Fruit fly (Drosophila melanogaster) whole organism, embryonic: ENCODE results near the gene CG2794.
A peak's percentile ranks its signal among the peaks of the same experiment; 100 is the strongest.

ENCODE experiments used
- ATbp ChIP-seq: fragments of 200-800 bp; sonication (Bioruptor generic); optimal IDR thresholded peaks from 2 replicates; lab custom pipeline; 2017; ENCODE audit warnings: missing biosample characterization, mild to moderate bottlenecking, missing genetic modification characterization, missing genetic modification reagents
- Antp ChIP-seq: fragments of 200-800 bp; sonication (Bioruptor generic); optimal IDR thresholded peaks from 3 replicates; lab custom pipeline; 2016; ENCODE audit warnings: missing biosample characterization, missing genetic modification characterization
- Awh ChIP-seq: fragments of 200-800 bp; sonication (Bioruptor generic); IDR thresholded peaks from 2 replicates; pipeline ENCODE4, ENCODE4 v1.3.6; 2022; ENCODE audit warnings: missing biosample characterization, missing genetic modification characterization
- CG10147 ChIP-seq: fragments of 200-800 bp; sonication (Bioruptor generic); optimal IDR thresholded peaks from 2 replicates; lab custom pipeline; 2019; ENCODE audit warnings: missing biosample characterization, mild to moderate bottlenecking, missing genetic modification characterization, moderate library complexity
- CG10462 ChIP-seq: fragments of 200-800 bp; sonication (Bioruptor generic); optimal IDR thresholded peaks from 2 replicates; lab custom pipeline; 2016; ENCODE audit warnings: missing biosample characterization, missing genetic modification characterization
- CG10543 ChIP-seq: fragments of 200-800 bp; sonication (Bioruptor generic); optimal IDR thresholded peaks from 3 replicates; lab custom pipeline; 2017; ENCODE audit warnings: missing biosample characterization, mild to moderate bottlenecking, missing genetic modification characterization, moderate library complexity
- CG11695 ChIP-seq: fragments of 200-800 bp; sonication (Bioruptor generic); IDR thresholded peaks from 3 replicates; pipeline ENCODE4 v1.3.6; 2022; ENCODE audit warnings: missing biosample characterization, missing genetic modification characterization
- CG12236 ChIP-seq: fragments of 200-800 bp; sonication (Bioruptor generic); optimal IDR thresholded peaks from 2 replicates; lab custom pipeline; 2016; ENCODE audit warnings: missing biosample characterization, missing genetic modification characterization
- CG13424 ChIP-seq: fragments of 200-800 bp; sonication (Bioruptor generic); optimal IDR thresholded peaks from 2 replicates; lab custom pipeline; 2019; ENCODE audit warnings: missing biosample characterization, mild to moderate bottlenecking, missing genetic modification characterization, moderate library complexity
- CG15514 ChIP-seq: fragments of 200-800 bp; sonication (Bioruptor generic); optimal IDR thresholded peaks from 3 replicates; lab custom pipeline; 2017; ENCODE audit warnings: missing biosample characterization, missing genetic modification characterization, mild to moderate bottlenecking, moderate library complexity, missing genetic modification reagents
- CG2129 ChIP-seq: fragments of 200-800 bp; sonication (Bioruptor generic); IDR thresholded peaks from 2 replicates; pipeline ENCODE4 v1.3.6; 2022; ENCODE audit warnings: missing biosample characterization, missing genetic modification characterization; ENCODE audit not compliant: partially characterized antibody
- CG32532 ChIP-seq: fragments of 200-800 bp; sonication (Bioruptor generic); IDR thresholded peaks from 2 replicates; pipeline ENCODE4 v1.3.6; 2022; ENCODE audit warnings: missing biosample characterization, missing genetic modification characterization
- CG32772 ChIP-seq: fragments of 200-800 bp; sonication (Bioruptor generic); IDR thresholded peaks from 2 replicates; pipeline ENCODE4 v1.3.6; 2022; ENCODE audit warnings: missing biosample characterization, missing genetic modification characterization
- CG4617 ChIP-seq: fragments of 200-800 bp; sonication (Bioruptor generic); optimal IDR thresholded peaks from 3 replicates; lab custom pipeline; 2016; ENCODE audit warnings: missing biosample characterization, missing genetic modification characterization, borderline replicate concordance
- CG7963 ChIP-seq: fragments of 200-800 bp; sonication (Bioruptor generic); IDR thresholded peaks from 3 replicates; pipeline ENCODE4 v1.3.6; 2022; ENCODE audit warnings: missing biosample characterization, missing genetic modification characterization; ENCODE audit not compliant: partially characterized antibody
- CG8089 ChIP-seq: fragments of 200-800 bp; sonication (Bioruptor generic); optimal IDR thresholded peaks from 3 replicates; lab custom pipeline; 2016; ENCODE audit warnings: missing biosample characterization, missing genetic modification characterization
- CG8388 ChIP-seq: fragments of 200-800 bp; sonication (Bioruptor generic); optimal IDR thresholded peaks from 2 replicates; lab custom pipeline; 2019; ENCODE audit warnings: missing biosample characterization, mild to moderate bottlenecking, missing genetic modification characterization, moderate library complexity
- D19A ChIP-seq: fragments of 200-800 bp; optimal IDR thresholded peaks from 3 replicates; lab custom pipeline; 2019; ENCODE audit warnings: missing biosample characterization, mild to moderate bottlenecking, missing genetic modification characterization, moderate library complexity
- Deaf1 ChIP-seq: fragments of 200-800 bp; optimal IDR thresholded peaks from 3 replicates; lab custom pipeline; 2019; ENCODE audit warnings: missing biosample characterization, mild to moderate bottlenecking, missing genetic modification characterization, moderate library complexity
- Dek ChIP-seq: fragments of 200-800 bp; sonication (Bioruptor generic); optimal IDR thresholded peaks from 3 replicates; lab custom pipeline; 2019; ENCODE audit warnings: missing biosample characterization, mild to moderate bottlenecking, missing genetic modification characterization, moderate library complexity
- Dp ChIP-seq: fragments of 200-800 bp; sonication (Bioruptor generic); optimal IDR thresholded peaks from 2 replicates; lab custom pipeline; 2018; ENCODE audit warnings: missing biosample characterization, mild to moderate bottlenecking, missing genetic modification characterization, moderate library complexity
- HLHmδ ChIP-seq: fragments of 200-800 bp; sonication (Bioruptor generic); optimal IDR thresholded peaks from 2 replicates; lab custom pipeline; 2018; ENCODE audit warnings: missing biosample characterization, mild to moderate bottlenecking, missing genetic modification characterization, moderate library complexity
- Hey ChIP-seq: fragments of 200-800 bp; sonication (Bioruptor generic); optimal IDR thresholded peaks from 3 replicates; lab custom pipeline; 2018; ENCODE audit warnings: missing biosample characterization, mild to moderate bottlenecking, missing genetic modification characterization
- Hmr ChIP-seq: fragments of 200-800 bp; sonication (Bioruptor generic); optimal IDR thresholded peaks from 3 replicates; lab custom pipeline; 2017; ENCODE audit warnings: mild to moderate bottlenecking, missing biosample characterization, missing genetic modification reagents, missing genetic modification characterization
- NC2β ChIP-seq: fragments of 200-800 bp; sonication (Bioruptor generic); optimal IDR thresholded peaks from 2 replicates; lab custom pipeline; 2016; ENCODE audit warnings: missing biosample characterization, missing genetic modification characterization
- Nf-YB ChIP-seq: fragments of 200-800 bp; sonication (Bioruptor generic); optimal IDR thresholded peaks from 3 replicates; lab custom pipeline; 2019; ENCODE audit warnings: missing biosample characterization, mild to moderate bottlenecking, missing genetic modification characterization, moderate library complexity
- Opbp ChIP-seq: fragments of 200-800 bp; sonication (Bioruptor generic); IDR thresholded peaks from 3 replicates; pipeline ENCODE4 v1.3.6; 2022; ENCODE audit warnings: missing biosample characterization, missing genetic modification characterization; ENCODE audit not compliant: partially characterized antibody
- Ssrp ChIP-seq: fragments of 200-800 bp; sonication (Bioruptor generic); optimal IDR thresholded peaks from 2 replicates; lab custom pipeline; 2018; ENCODE audit warnings: missing biosample characterization, mild to moderate bottlenecking, missing genetic modification characterization, moderate library complexity
- bbx ChIP-seq: fragments of 200-800 bp; sonication (Bioruptor generic); IDR thresholded peaks from 2 replicates; pipeline ENCODE4 v1.3.6; 2022; ENCODE audit warnings: missing biosample characterization, missing genetic modification characterization; ENCODE audit not compliant: partially characterized antibody
- btn ChIP-seq: fragments of 200-800 bp; sonication (Bioruptor generic); optimal IDR thresholded peaks from 2 replicates; lab custom pipeline; 2016; ENCODE audit warnings: missing biosample characterization, missing genetic modification characterization
- chif ChIP-seq, 2 experiments: fragments of 200-800 bp; sonication (Bioruptor generic); optimal IDR thresholded peaks; 3 replicates each; lab custom pipeline; 2016; ENCODE audit warnings: missing biosample characterization in 2 of 2, missing genetic modification characterization in 2 of 2
- ham ChIP-seq: fragments of 200-800 bp; sonication (Bioruptor generic); IDR thresholded peaks from 2 replicates; pipeline ENCODE4 v1.3.6; 2022; ENCODE audit warnings: missing biosample characterization, missing genetic modification characterization
- inv ChIP-seq: fragments of 200-800 bp; sonication (Bioruptor generic); IDR thresholded peaks from 2 replicates; pipeline ENCODE4 v1.3.6; 2022; ENCODE audit warnings: missing biosample characterization, missing genetic modification characterization; ENCODE audit not compliant: partially characterized antibody
- jigr1 ChIP-seq: fragments of 200-800 bp; sonication (Bioruptor generic); IDR thresholded peaks from 3 replicates; pipeline ENCODE4 v1.3.6; 2022; ENCODE audit warnings: missing biosample characterization, missing genetic modification characterization
- mam ChIP-seq: fragments of 200-800 bp; sonication (Bioruptor generic); optimal IDR thresholded peaks from 3 replicates; lab custom pipeline; 2016; ENCODE audit warnings: missing biosample characterization, missing genetic modification characterization
- mld ChIP-seq: fragments of 200-800 bp; sonication (Bioruptor generic); IDR thresholded peaks from 3 replicates; pipeline ENCODE4 v1.3.6; 2022; ENCODE audit warnings: missing biosample characterization, missing genetic modification characterization; ENCODE audit not compliant: partially characterized antibody
- nau ChIP-seq: fragments of 200-800 bp; sonication (Bioruptor generic); optimal IDR thresholded peaks from 3 replicates; lab custom pipeline; 2017; ENCODE audit warnings: missing biosample characterization, mild to moderate bottlenecking, missing genetic modification characterization, missing genetic modification reagents
- nerfin-1 ChIP-seq: fragments of 200-800 bp; sonication (Bioruptor generic); optimal IDR thresholded peaks from 3 replicates; lab custom pipeline; 2019; ENCODE audit warnings: missing biosample characterization, mild to moderate bottlenecking, missing genetic modification characterization, moderate library complexity
- nerfin-2 ChIP-seq: fragments of 200-800 bp; sonication (Bioruptor generic); IDR thresholded peaks from 2 replicates; pipeline ENCODE4 v1.3.6; 2022; ENCODE audit warnings: missing biosample characterization, missing genetic modification characterization; ENCODE audit not compliant: partially characterized antibody
- pfk ChIP-seq: fragments of 200-800 bp; sonication (Bioruptor generic); optimal IDR thresholded peaks from 2 replicates; lab custom pipeline; 2018; ENCODE audit warnings: missing biosample characterization, mild to moderate bottlenecking, missing genetic modification characterization, moderate library complexity
- sna ChIP-seq: fragments of 200-800 bp; sonication (Bioruptor generic); IDR thresholded peaks from 2 replicates; pipeline ENCODE4 v1.3.6; 2022; ENCODE audit warnings: missing biosample characterization, missing genetic modification characterization; ENCODE audit not compliant: partially characterized antibody
- sr ChIP-seq: fragments of 200-800 bp; sonication (Bioruptor generic); IDR thresholded peaks from 3 replicates; pipeline ENCODE4 v1.3.6; 2022; ENCODE audit warnings: missing biosample characterization, missing genetic modification characterization
- tna ChIP-seq: fragments of 200-800 bp; sonication (Bioruptor generic); IDR thresholded peaks from 2 replicates; pipeline ENCODE4 v1.3.6; 2022; ENCODE audit warnings: missing biosample characterization, missing genetic modification characterization; ENCODE audit not compliant: partially characterized antibody
- ttk ChIP-seq: fragments of 200-800 bp; sonication (Bioruptor generic); IDR thresholded peaks from 2 replicates; pipeline ENCODE4 v2.1.2; 2022; ENCODE audit warnings: missing biosample characterization, missing genetic modification characterization
- vnd ChIP-seq: fragments of 200-800 bp; sonication (Bioruptor generic); IDR thresholded peaks from 3 replicates; pipeline ENCODE4 v1.3.6; 2022; ENCODE audit warnings: missing biosample characterization, missing genetic modification characterization; ENCODE audit not compliant: partially characterized antibody
- wek ChIP-seq: fragments of 200-800 bp; sonication (Bioruptor generic); optimal IDR thresholded peaks from 3 replicates; lab custom pipeline; 2018; ENCODE audit warnings: missing biosample characterization, mild to moderate bottlenecking, missing genetic modification characterization, moderate library complexity

CG2794 gene

DNA sequence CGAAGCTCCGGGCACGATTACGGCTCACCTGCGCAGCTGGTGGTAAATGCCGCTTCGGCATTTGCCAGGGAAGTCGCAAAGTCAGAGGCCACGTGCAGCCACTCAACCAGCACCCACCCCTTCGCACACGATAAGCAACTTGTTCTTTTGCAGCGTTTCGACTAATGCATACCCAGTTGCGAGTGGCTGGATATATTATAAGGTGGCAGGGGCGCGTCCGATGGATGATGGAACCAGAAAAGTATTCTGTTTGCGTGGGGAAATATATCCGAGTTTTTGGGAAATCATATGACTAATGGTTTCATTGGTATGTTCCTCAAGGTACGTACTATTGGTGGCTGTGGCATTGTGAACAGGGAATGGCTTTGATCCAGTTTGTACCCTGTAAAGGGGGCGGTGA is 14.3 kb upstream of the CG2794 start (continued):
- TF ChIP-seq ttk (GFP tag; lab: Robert Waterston, UW) (no peak), Awh (no peak), CG13424 (tag; lab: Kevin White, UChicago) (no peak), tna (GFP tag; lab: Robert Waterston, UW) (peak; percentile 46; the same call in 1 of the 2 replicates), CG32532 (GFP tag; lab: Robert Waterston, UW) (no peak), D19A (no peak), mam (GFP tag; lab: Kevin White, UChicago) (no peak), ham (GFP tag; lab: Robert Waterston, UW) (no peak), bbx (GFP tag; lab: Robert Waterston, UW) (peak; percentile 54; the same call in 1 of the 2 replicates), Dek (tag; lab: Kevin White, UChicago) (no peak), Ssrp (no peak), Hey (peak; percentile 90), Hmr (no peak), sna (GFP tag; lab: Robert Waterston, UW) (0 out of 2 replicates have a peak, but pooled peaks have one; percentile 41), CG10543 (GFP tag; lab: Kevin White, UChicago) (no peak), Deaf1 (tag; lab: Kevin White, UChicago) (no peak), btn (GFP tag; lab: Kevin White, UChicago) (no peak), nerfin-1 (peak; percentile 27), mld (GFP tag; lab: Robert Waterston, UW) (0 out of 3 replicates have a peak, but pooled peaks have one; percentile 40), CG12236 (GFP tag; lab: Kevin White, UChicago) (no peak), inv (GFP tag; lab: Robert Waterston, UW) (peak; percentile 36; the same call in 1 of the 2 replicates), HLHmδ (no peak), nerfin-2 (GFP tag; lab: Robert Waterston, UW) (peak; percentile 61; the same call in 1 of the 2 replicates), CG8089 (no peak), jigr1 (no peak), CG8388 (GFP tag; lab: Kevin White, UChicago) (no peak), CG11695 (GFP tag; lab: Robert Waterston, UW) (no peak), vnd (GFP tag; lab: Robert Waterston, UW) (peak; percentile 56; the same call in 1 of the 3 replicates), CG15514 (GFP tag; lab: Kevin White, UChicago) (no peak), wek (GFP tag; lab: Kevin White, UChicago) (no peak), sr (no peak), CG7963 (peak; percentile 77), chif (GFP tag; optimal IDR thresholded peaks at IDR 0.05; lab: Kevin White, UChicago) (no peak), Antp (GFP tag; lab: Kevin White, UChicago) (no peak), NC2β (no peak), Opbp (GFP tag; lab: Robert Waterston, UW) (peak; percentile 55; the same call in 1 of the 3 replicates), ATbp (no peak), Dp (GFP tag; lab: Kevin White, UChicago) (no peak), CG10147 (GFP tag; lab: Kevin White, UChicago) (no peak), CG4617 (GFP tag; lab: Kevin White, UChicago) (no peak), Nf-YB (GFP tag; lab: Kevin White, UChicago) (no peak), CG10462 (no peak), pfk (GFP tag; lab: Kevin White, UChicago) (no peak), nau (GFP tag; lab: Kevin White, UChicago) (no peak), CG2129 (GFP tag; lab: Robert Waterston, UW) (no peak), CG32772 (GFP tag; lab: Robert Waterston, UW) (no peak)
